Fruit fly (Drosophila melanogaster) whole organism, embryonic: ENCODE measurements around the gene CG7611.

Experiments
- BEAF-32 ChIP-seq: fragments of 200-800 bp; sonication (Bioruptor generic); optimal IDR thresholded peaks from 3 replicates; lab custom pipeline; 2017; ENCODE audit warnings: missing biosample characterization, missing genetic modification characterization, mild to moderate bottlenecking, moderate library complexity, missing genetic modification reagents
- Blimp-1 ChIP-seq: fragments of 200-800 bp; sonication (Bioruptor generic); optimal IDR thresholded peaks from 3 replicates; lab custom pipeline; 2018; ENCODE audit warnings: missing biosample characterization, missing genetic modification characterization, mild to moderate bottlenecking, moderate library complexity, missing genetic modification reagents
- CG11247 ChIP-seq: fragments of 200-800 bp; sonication (Bioruptor generic); IDR thresholded peaks from 2 replicates; pipeline ENCODE4 v1.3.6; 2022; ENCODE audit warnings: missing biosample characterization, missing genetic modification characterization
- CG11560 ChIP-seq: fragments of 200-800 bp; sonication (Bioruptor generic); IDR thresholded peaks from 3 replicates; pipeline ENCODE4 v1.3.6; 2022; ENCODE audit warnings: missing biosample characterization, missing genetic modification characterization
- CG14710 ChIP-seq: fragments of 200-800 bp; sonication (Bioruptor generic); optimal IDR thresholded peaks from 3 replicates; lab custom pipeline; 2019; ENCODE audit warnings: missing biosample characterization, mild to moderate bottlenecking, missing genetic modification characterization, moderate library complexity
- CG14965 ChIP-seq: fragments of 200-800 bp; sonication (Bioruptor generic); optimal IDR thresholded peaks from 2 replicates; lab custom pipeline; 2016; ENCODE audit warnings: missing biosample characterization, missing genetic modification characterization, borderline replicate concordance
- CG15073 ChIP-seq: fragments of 200-800 bp; sonication (Bioruptor generic); optimal IDR thresholded peaks from 2 replicates; lab custom pipeline; 2016; ENCODE audit warnings: missing biosample characterization, missing genetic modification characterization
- CG1603 ChIP-seq: fragments of 200-800 bp; sonication (Bioruptor generic); optimal IDR thresholded peaks from 2 replicates; lab custom pipeline; 2019; ENCODE audit warnings: missing biosample characterization, mild to moderate bottlenecking, missing genetic modification characterization, moderate library complexity
- CG1647 ChIP-seq: fragments of 200-800 bp; sonication (Bioruptor generic); optimal IDR thresholded peaks from 3 replicates; lab custom pipeline; 2016; ENCODE audit warnings: missing biosample characterization, missing genetic modification characterization
- CG18476 ChIP-seq: fragments of 200-800 bp; sonication (Bioruptor generic); optimal IDR thresholded peaks from 2 replicates; lab custom pipeline; 2016; ENCODE audit warnings: missing biosample characterization, mild to moderate bottlenecking, missing genetic modification characterization
- CG18599 ChIP-seq: fragments of 200-800 bp; sonication (Bioruptor generic); optimal IDR thresholded peaks from 3 replicates; lab custom pipeline; 2017; ENCODE audit warnings: missing biosample characterization, missing genetic modification characterization, mild to moderate bottlenecking, moderate library complexity, missing genetic modification reagents
- CG30020 ChIP-seq: fragments of 200-800 bp; optimal IDR thresholded peaks from 2 replicates; lab custom pipeline; 2019; ENCODE audit warnings: missing biosample characterization, mild to moderate bottlenecking, missing genetic modification characterization, moderate library complexity
- CG3726 ChIP-seq: fragments of 200-800 bp; sonication (Bioruptor generic); IDR thresholded peaks from 3 replicates; pipeline ENCODE4, ENCODE4 v1.3.6; 2022; ENCODE audit warnings: missing biosample characterization, missing genetic modification characterization
- CG9797 ChIP-seq: fragments of 200-800 bp; sonication (Bioruptor generic); optimal IDR thresholded peaks from 3 replicates; lab custom pipeline; 2018; ENCODE audit warnings: missing biosample characterization, mild to moderate bottlenecking, missing genetic modification characterization
- Dp ChIP-seq: fragments of 200-800 bp; sonication (Bioruptor generic); optimal IDR thresholded peaks from 2 replicates; lab custom pipeline; 2018; ENCODE audit warnings: missing biosample characterization, mild to moderate bottlenecking, missing genetic modification characterization, moderate library complexity
- E2f2 ChIP-seq: fragments of 200-800 bp; sonication (Bioruptor generic); IDR thresholded peaks from 2 replicates; pipeline ENCODE4 v1.3.6; 2022; ENCODE audit warnings: missing biosample characterization, missing genetic modification characterization
- GATAe ChIP-seq: fragments of 200-800 bp; sonication (Bioruptor generic); conservative IDR thresholded peaks from 2 replicates; pipeline ENCODE4 v1.3.6; 2022; ENCODE audit warnings: missing biosample characterization, missing genetic modification characterization
- MBD-R2 ChIP-seq: fragments of 200-800 bp; sonication (Bioruptor generic); IDR thresholded peaks from 2 replicates; pipeline ENCODE4 v1.3.6; 2022; ENCODE audit warnings: missing biosample characterization, missing genetic modification characterization
- MESR4 ChIP-seq: fragments of 200-800 bp; sonication (Bioruptor generic); optimal IDR thresholded peaks from 2 replicates; lab custom pipeline; 2018; ENCODE audit warnings: missing biosample characterization, mild to moderate bottlenecking, missing genetic modification characterization, moderate library complexity
- Myb ChIP-seq: fragments of 200-800 bp; sonication (Bioruptor generic); optimal IDR thresholded peaks from 2 replicates; lab custom pipeline; 2016; ENCODE audit warnings: missing biosample characterization, missing genetic modification characterization
- NFAT ChIP-seq: fragments of 200-800 bp; sonication (Bioruptor generic); IDR thresholded peaks from 2 replicates; pipeline ENCODE4 v1.3.6; 2022; ENCODE audit warnings: missing biosample characterization, missing genetic modification characterization
- Pdp1 ChIP-seq, 2 experiments: fragments of 200-800 bp; sonication (Bioruptor generic); optimal IDR thresholded peaks; 3 replicates each; lab custom pipeline; 2016; ENCODE audit warnings: missing biosample characterization in 2 of 2, missing genetic modification characterization in 2 of 2, mild to moderate bottlenecking in 1 of 2, moderate library complexity in 1 of 2
- Rfx ChIP-seq: fragments of 200-800 bp; sonication (Bioruptor generic); IDR thresholded peaks from 2 replicates; pipeline ENCODE4 v1.3.6; 2022; ENCODE audit warnings: missing biosample characterization, missing genetic modification characterization
- Six4 ChIP-seq: fragments of 200-800 bp; sonication (Bioruptor generic); optimal IDR thresholded peaks from 2 replicates; lab custom pipeline; 2016; ENCODE audit warnings: missing biosample characterization, missing genetic modification characterization
- Sox100B ChIP-seq: fragments of 200-800 bp; sonication (Bioruptor generic); optimal IDR thresholded peaks from 3 replicates; lab custom pipeline; 2018; ENCODE audit warnings: missing biosample characterization, mild to moderate bottlenecking, missing genetic modification characterization
- Usf ChIP-seq: fragments of 200-800 bp; sonication (Bioruptor generic); optimal IDR thresholded peaks from 2 replicates; lab custom pipeline; 2017; ENCODE audit warnings: missing genotype, missing biosample characterization, missing genetic modification characterization
- YL-1 ChIP-seq: fragments of 200-800 bp; sonication (Bioruptor generic); optimal IDR thresholded peaks from 3 replicates; lab custom pipeline; 2017; ENCODE audit warnings: missing biosample characterization, mild to moderate bottlenecking, missing genetic modification characterization
- ash1 ChIP-seq: fragments of 200-800 bp; sonication (Bioruptor generic); optimal IDR thresholded peaks from 2 replicates; lab custom pipeline; 2018; ENCODE audit warnings: missing biosample characterization, mild to moderate bottlenecking, missing genetic modification characterization
- bcd ChIP-seq: fragments of 200-800 bp; sonication (Bioruptor generic); optimal IDR thresholded peaks from 2 replicates; lab custom pipeline; 2017; ENCODE audit warnings: missing biosample characterization, mild to moderate bottlenecking, missing genetic modification characterization
- br ChIP-seq: fragments of >200 bp; optimal IDR thresholded peaks from 2 replicates; lab custom pipeline; 2017
- bsh ChIP-seq, 2 experiments: fragments of 200-800 bp; sonication (Bioruptor generic); optimal IDR thresholded peaks; 2 replicates each; lab custom pipeline; 2017 to 2018; ENCODE audit warnings: mild to moderate bottlenecking in 2 of 2, missing biosample characterization in 2 of 2, missing genetic modification characterization in 2 of 2, moderate library complexity in 1 of 2
- chm ChIP-seq: fragments of 200-800 bp; sonication (Bioruptor generic); IDR thresholded peaks from 2 replicates; pipeline ENCODE4 v1.3.6; 2022; ENCODE audit warnings: missing biosample characterization, missing genetic modification characterization
- corto ChIP-seq: fragments of 200-800 bp; sonication (Bioruptor generic); optimal IDR thresholded peaks from 2 replicates; lab custom pipeline; 2016; ENCODE audit warnings: missing biosample characterization, mild to moderate bottlenecking, missing genetic modification characterization, moderate library complexity
- crol ChIP-seq: fragments of 200-800 bp; sonication (Bioruptor generic); IDR thresholded peaks from 2 replicates; pipeline ENCODE4 v1.3.6; 2022; ENCODE audit warnings: missing biosample characterization, missing genetic modification characterization
- disco-r ChIP-seq: fragments of 200-800 bp; sonication (Bioruptor generic); optimal IDR thresholded peaks from 2 replicates; lab custom pipeline; 2016; ENCODE audit warnings: missing biosample characterization, missing genetic modification characterization
- dysf ChIP-seq: fragments of 200-800 bp; sonication (Bioruptor generic); IDR thresholded peaks from 3 replicates; pipeline ENCODE4 v1.3.6; 2022; ENCODE audit warnings: missing biosample characterization, missing genetic modification characterization
- en ChIP-seq: fragments of 200-800 bp; sonication (Bioruptor generic); optimal IDR thresholded peaks from 2 replicates; lab custom pipeline; 2016; ENCODE audit warnings: missing biosample characterization, missing genetic modification characterization
- eve ChIP-seq, 2 experiments: fragments of >200 bp; optimal IDR thresholded peaks; 2 replicates each; lab custom pipeline; 2017; ENCODE audit warnings: missing biosample characterization in 2 of 2, missing genetic modification characterization in 2 of 2
- fd102C ChIP-seq: fragments of 200-800 bp; sonication (Bioruptor generic); optimal IDR thresholded peaks from 2 replicates; lab custom pipeline; 2018; ENCODE audit warnings: missing biosample characterization, mild to moderate bottlenecking, missing genetic modification characterization, moderate library complexity
- gfzf ChIP-seq: fragments of 200-800 bp; sonication (Bioruptor generic); optimal IDR thresholded peaks from 2 replicates; lab custom pipeline; 2016; ENCODE audit warnings: missing biosample characterization, mild to moderate bottlenecking, missing genetic modification characterization, moderate library complexity
- jigr1 ChIP-seq: fragments of 200-800 bp; sonication (Bioruptor generic); IDR thresholded peaks from 3 replicates; pipeline ENCODE4 v1.3.6; 2022; ENCODE audit warnings: missing biosample characterization, missing genetic modification characterization
- lilli ChIP-seq: fragments of 200-800 bp; sonication (Bioruptor generic); optimal IDR thresholded peaks from 3 replicates; lab custom pipeline; 2016; ENCODE audit warnings: missing biosample characterization, missing genetic modification characterization
- onecut ChIP-seq: fragments of 200-800 bp; sonication (Bioruptor generic); IDR thresholded peaks from 2 replicates; pipeline ENCODE4 v1.3.6; 2022; ENCODE audit warnings: missing biosample characterization, missing genetic modification characterization
- otp ChIP-seq: fragments of 200-800 bp; sonication (Bioruptor generic); IDR thresholded peaks from 3 replicates; pipeline ENCODE4, ENCODE4 v1.3.6; 2022; ENCODE audit warnings: missing biosample characterization, missing genetic modification characterization
- pho ChIP-seq: fragments of 200-800 bp; sonication (Bioruptor generic); optimal IDR thresholded peaks from 2 replicates; lab custom pipeline; 2016; ENCODE audit warnings: missing biosample characterization, missing genetic modification characterization
- pita ChIP-seq: fragments of 200-800 bp; sonication (Bioruptor generic); optimal IDR thresholded peaks from 2 replicates; lab custom pipeline; 2017; ENCODE audit warnings: missing biosample characterization, mild to moderate bottlenecking, missing genetic modification characterization
- pnt ChIP-seq: fragments of 200-800 bp; sonication (Bioruptor generic); optimal IDR thresholded peaks from 3 replicates; lab custom pipeline; 2016; ENCODE audit warnings: missing biosample characterization, missing genetic modification characterization
- pzg ChIP-seq: fragments of 200-800 bp; sonication (Bioruptor generic); optimal IDR thresholded peaks from 3 replicates; lab custom pipeline; 2018; ENCODE audit warnings: missing biosample characterization, mild to moderate bottlenecking, missing genetic modification characterization, moderate library complexity
- rib ChIP-seq: fragments of 200-800 bp; sonication (Bioruptor generic); IDR thresholded peaks from 2 replicates; pipeline ENCODE4 v1.3.6; 2022; ENCODE audit warnings: missing biosample characterization, missing genetic modification characterization
- sens-2 ChIP-seq: fragments of 200-800 bp; sonication (Bioruptor generic); IDR thresholded peaks from 2 replicates; pipeline ENCODE4 v1.3.6; 2022; ENCODE audit warnings: missing biosample characterization, missing genetic modification characterization
- zfh2 ChIP-seq: fragments of 200-800 bp; sonication (Bioruptor generic); optimal IDR thresholded peaks from 2 replicates; lab custom pipeline; 2016; ENCODE audit warnings: missing biosample characterization, missing genetic modification characterization

Gene CG7611

dm6 chr3L:21529108-21529507 is 6.1 kb downstream of the CG7611 start, which contains the start of gene Arv1 (continued):
- no peak for TF ChIP-seq jigr1
- peak; percentile 53 for TF ChIP-seq YL-1 (GFP tag; lab: Kevin White, UChicago)
- TF ChIP-seq CG14965 = no peak
- TF ChIP-seq CG1647 (GFP tag; lab: Kevin White, UChicago) = no peak
- no peak for TF ChIP-seq CG18599 (GFP tag; lab: Kevin White, UChicago)
- TF ChIP-seq otp (GFP tag; lab: Robert Waterston, UW) = no peak
- TF ChIP-seq Dp (GFP tag; lab: Kevin White, UChicago) = peak; percentile 30
- no peak for TF ChIP-seq CG18476 (GFP tag; lab: Kevin White, UChicago)
- TF ChIP-seq br (lab: Kevin White, UChicago) = no peak
- TF ChIP-seq E2f2 (GFP tag; lab: Robert Waterston, UW) = peak; percentile 29; the same call in 1 of the 2 replicates
- peak; percentile 54 for TF ChIP-seq MESR4 (GFP tag; lab: Kevin White, UChicago)
- peak; percentile 44 for TF ChIP-seq pzg (GFP tag; lab: Kevin White, UChicago)
- no peak for TF ChIP-seq eve (GFP tag; optimal IDR thresholded peaks at IDR 0.05; lab: Kevin White, UChicago)
- TF ChIP-seq en (GFP tag; lab: Kevin White, UChicago) = no peak
- no peak for TF ChIP-seq sens-2 (GFP tag; lab: Robert Waterston, UW)
- TF ChIP-seq CG15073 = no peak
- TF ChIP-seq crol = no peak
- no peak for TF ChIP-seq bcd (GFP tag; lab: Kevin White, UChicago)
- TF ChIP-seq Rfx (GFP tag; lab: Robert Waterston, UW) = no peak
- TF ChIP-seq bsh (GFP tag; optimal IDR thresholded peaks at IDR 0.05; lab: Kevin White, UChicago) = no peak
- TF ChIP-seq zfh2 (GFP tag; lab: Kevin White, UChicago) = no peak
- TF ChIP-seq chm = no peak
- TF ChIP-seq pnt (GFP tag; lab: Kevin White, UChicago) = no peak
- TF ChIP-seq lilli (GFP tag; lab: Kevin White, UChicago) = no peak
- peak; percentile 59 for TF ChIP-seq MBD-R2 (GFP tag; lab: Robert Waterston, UW)
- no peak for TF ChIP-seq pita (GFP tag; lab: Kevin White, UChicago)
- TF ChIP-seq fd102C = no peak
- peak; percentile 81 for TF ChIP-seq gfzf (GFP tag; lab: Kevin White, UChicago)
- TF ChIP-seq CG3726 (GFP tag; lab: Robert Waterston, UW) = no peak
- TF ChIP-seq NFAT = no peak
- TF ChIP-seq onecut (GFP tag; lab: Robert Waterston, UW) = no peak
- TF ChIP-seq GATAe (GFP tag; lab: Robert Waterston, UW) = no peak
- no peak for TF ChIP-seq disco-r (GFP tag; lab: Kevin White, UChicago)
- TF ChIP-seq CG11247 = no peak
- TF ChIP-seq ash1 (GFP tag; lab: Kevin White, UChicago) = no peak
- TF ChIP-seq Sox100B (GFP tag; lab: Kevin White, UChicago) = no peak
- no peak for TF ChIP-seq rib (GFP tag; lab: Robert Waterston, UW)
- TF ChIP-seq corto (GFP tag; lab: Kevin White, UChicago) = no peak
- TF ChIP-seq CG1603 (tag; lab: Kevin White, UChicago) = peak; percentile 28
- TF ChIP-seq pho = no peak
- TF ChIP-seq CG9797 (GFP tag; lab: Kevin White, UChicago) = peak; percentile 61
- TF ChIP-seq Myb = peak; percentile 76
- peak; percentile 7 for TF ChIP-seq CG14710 (tag; lab: Kevin White, UChicago)
- TF ChIP-seq dysf = no peak
- TF ChIP-seq CG30020 (tag; lab: Kevin White, UChicago) = peak; percentile 48
- peak; percentile 9 for TF ChIP-seq BEAF-32 (GFP tag; lab: Kevin White, UChicago)
- no peak for TF ChIP-seq Six4
- no peak for TF ChIP-seq Usf (GFP tag; lab: Kevin White, UChicago)
- TF ChIP-seq Pdp1 (GFP tag; optimal IDR thresholded peaks at IDR 0.05; lab: Kevin White, UChicago) = peak in 1 of 2 experiments; percentile 7
- no peak for TF ChIP-seq CG11560 (tag; lab: Robert Waterston, UW)
- no peak for TF ChIP-seq Blimp-1 (GFP tag; lab: Kevin White, UChicago)
